Fruit fly (Drosophila melanogaster) whole organism, pupa: ENCODE results near the gene CG2217.
A peak's percentile ranks its signal among the peaks of the same experiment; 100 is the strongest.

Experiments
- CG10348 ChIP-seq: fragments of 200-800 bp; sonication (Bioruptor generic); IDR thresholded peaks from 2 replicates; pipeline ENCODE4 v1.3.6; 2022; ENCODE audit warnings: missing biosample characterization, missing genetic modification characterization
- CG12605 ChIP-seq: fragments of 200-800 bp; sonication (Bioruptor generic); IDR thresholded peaks from 2 replicates; pipeline ENCODE4 v1.3.6; 2022; ENCODE audit warnings: missing biosample characterization, missing genetic modification characterization
- CG13204 ChIP-seq: fragments of 200-800 bp; sonication (Bioruptor generic); optimal IDR thresholded peaks from 2 replicates; lab custom pipeline; 2018; ENCODE audit warnings: missing biosample characterization, mild to moderate bottlenecking, missing genetic modification characterization, moderate library complexity
- CG14655 ChIP-seq: fragments of 200-800 bp; sonication (Bioruptor generic); optimal IDR thresholded peaks from 3 replicates; lab custom pipeline; 2017; ENCODE audit warnings: mild to moderate bottlenecking, missing biosample characterization, missing genetic modification reagents, missing genetic modification characterization
- CG15710 ChIP-seq: fragments of 200-800 bp; sonication (Bioruptor generic); optimal IDR thresholded peaks from 2 replicates; lab custom pipeline; 2018; ENCODE audit warnings: missing biosample characterization, mild to moderate bottlenecking, missing genetic modification characterization, moderate library complexity
- CG17806 ChIP-seq: fragments of 200-800 bp; sonication (Bioruptor generic); optimal IDR thresholded peaks from 2 replicates; lab custom pipeline; 2018; ENCODE audit warnings: missing biosample characterization, mild to moderate bottlenecking, missing genetic modification characterization, moderate library complexity
- CG32121 ChIP-seq: fragments of 200-800 bp; sonication (Bioruptor generic); IDR thresholded peaks from 2 replicates; pipeline ENCODE4 v1.3.6; 2022; ENCODE audit warnings: missing biosample characterization, missing genetic modification characterization
- CG34367 ChIP-seq: fragments of 200-800 bp; sonication (Bioruptor generic); optimal IDR thresholded peaks from 2 replicates; lab custom pipeline; 2018; ENCODE audit warnings: missing biosample characterization, mild to moderate bottlenecking, missing genetic modification characterization
- CG4496 ChIP-seq: fragments of 200-800 bp; sonication (Bioruptor generic); IDR thresholded peaks from 3 replicates; pipeline ENCODE4 v1.3.6; 2022; ENCODE audit warnings: missing biosample characterization, missing genetic modification characterization
- CG8159 ChIP-seq: fragments of 200-800 bp; sonication (Bioruptor generic); optimal IDR thresholded peaks from 3 replicates; lab custom pipeline; 2018; ENCODE audit warnings: missing biosample characterization, mild to moderate bottlenecking, missing genetic modification characterization, moderate library complexity
- CG8301 ChIP-seq: fragments of 200-800 bp; sonication (Bioruptor generic); optimal IDR thresholded peaks from 2 replicates; lab custom pipeline; 2018; ENCODE audit warnings: missing biosample characterization, mild to moderate bottlenecking, missing genetic modification characterization
- CG9948 ChIP-seq: fragments of 200-800 bp; sonication (Bioruptor generic); optimal IDR thresholded peaks from 2 replicates; lab custom pipeline; 2018; ENCODE audit warnings: missing biosample characterization, mild to moderate bottlenecking, missing genetic modification characterization, moderate library complexity
- D1 ChIP-seq: fragments of 200-800 bp; sonication (Bioruptor generic); optimal IDR thresholded peaks from 2 replicates; lab custom pipeline; 2018; ENCODE audit warnings: missing biosample characterization, mild to moderate bottlenecking, missing genetic modification characterization, moderate library complexity
- EcR ChIP-seq: fragments of 200-800 bp; sonication (Bioruptor generic); optimal IDR thresholded peaks from 3 replicates; lab custom pipeline; 2019; ENCODE audit warnings: missing biosample characterization, missing genetic modification characterization, mild to moderate bottlenecking, moderate library complexity, missing genetic modification reagents
- Ets98B ChIP-seq: fragments of 200-800 bp; sonication (Bioruptor generic); IDR thresholded peaks from 2 replicates; pipeline ENCODE4 v1.3.6; 2022; ENCODE audit warnings: missing biosample characterization, missing genetic modification characterization
- Pif1A ChIP-seq: fragments of 200-800 bp; sonication (Bioruptor generic); optimal IDR thresholded peaks from 3 replicates; lab custom pipeline; 2016; ENCODE audit warnings: missing biosample characterization, missing genetic modification characterization
- Pif1B ChIP-seq: fragments of 200-800 bp; sonication (Bioruptor generic); optimal IDR thresholded peaks from 3 replicates; lab custom pipeline; 2016; ENCODE audit warnings: missing biosample characterization, missing genetic modification characterization
- Snoo ChIP-seq: fragments of 200-800 bp; sonication (Bioruptor generic); optimal IDR thresholded peaks from 3 replicates; lab custom pipeline; 2017; ENCODE audit warnings: missing biosample characterization, mild to moderate bottlenecking, missing genetic modification characterization, inconsistent platforms
- fd96Ca ChIP-seq: fragments of 200-800 bp; sonication (Bioruptor generic); IDR thresholded peaks from 3 replicates; pipeline ENCODE4 v1.3.6; 2022; ENCODE audit warnings: missing biosample characterization, missing genetic modification characterization
- gl ChIP-seq: fragments of 200-800 bp; sonication (Bioruptor generic); optimal IDR thresholded peaks from 2 replicates; lab custom pipeline; 2018; ENCODE audit warnings: missing biosample characterization, mild to moderate bottlenecking, missing genetic modification characterization
- rn ChIP-seq: fragments of 200-800 bp; sonication (Bioruptor generic); IDR thresholded peaks from 2 replicates; pipeline ENCODE4 v1.3.6; 2022; ENCODE audit warnings: missing biosample characterization, missing genetic modification characterization

CG2217 gene

dm6 chr3R:30386759-30387437 is 35.9 kb downstream of the CG2217 start:
- TF ChIP-seq CG15710 (tag; lab: Kevin White, UChicago), result no peak
- no peak for TF ChIP-seq CG17806
- no peak for TF ChIP-seq gl (tag; lab: Kevin White, UChicago)
- TF ChIP-seq CG14655 (GFP tag; lab: Kevin White, UChicago), result no peak
- peak; percentile 46 for TF ChIP-seq Ets98B (GFP tag; lab: Robert Waterston, UW)
- peak; percentile 89 for TF ChIP-seq CG4496 (GFP tag; lab: Robert Waterston, UW)
- TF ChIP-seq CG13204 (GFP tag; lab: Kevin White, UChicago), result no peak
- no peak for TF ChIP-seq D1
- TF ChIP-seq CG32121 (GFP tag; lab: Robert Waterston, UW), result no peak
- TF ChIP-seq rn (GFP tag; lab: Robert Waterston, UW), result no peak
- TF ChIP-seq CG9948 (tag; lab: Kevin White, UChicago), result no peak
- TF ChIP-seq CG12605 (GFP tag; lab: Robert Waterston, UW), result no peak; the same call in 1 of the 2 replicates
- TF ChIP-seq Pif1B (GFP tag; lab: Kevin White, UChicago), result peak; percentile 55
- TF ChIP-seq CG8301 (tag; lab: Kevin White, UChicago), result no peak
- TF ChIP-seq fd96Ca, result no peak
- no peak for TF ChIP-seq CG10348 (GFP tag; lab: Robert Waterston, UW)
- TF ChIP-seq Pif1A (GFP tag; lab: Kevin White, UChicago), result peak; percentile 34
- TF ChIP-seq Snoo, result no peak
- TF ChIP-seq CG8159 (tag; lab: Kevin White, UChicago), result peak; percentile 15
- no peak for TF ChIP-seq CG34367 (tag; lab: Kevin White, UChicago)
- peak; percentile 35 for TF ChIP-seq EcR (GFP tag; lab: Kevin White, UChicago)

- TF ChIP-seq CG8301 (tag; lab: Kevin White, UChicago), result no peak
- no peak for TF ChIP-seq fd96Ca
- no peak for TF ChIP-seq CG9948 (tag; lab: Kevin White, UChicago)
- no peak for TF ChIP-seq CG17806
- TF ChIP-seq gl (tag; lab: Kevin White, UChicago), result no peak
- TF ChIP-seq CG13204 (GFP tag; lab: Kevin White, UChicago), result no peak
- no peak for TF ChIP-seq Ets98B (GFP tag; lab: Robert Waterston, UW)
- TF ChIP-seq CG8159 (tag; lab: Kevin White, UChicago), result no peak
- TF ChIP-seq CG34367 (tag; lab: Kevin White, UChicago), result no peak
- TF ChIP-seq CG32121 (GFP tag; lab: Robert Waterston, UW), result no peak
- no peak for TF ChIP-seq Pif1A (GFP tag; lab: Kevin White, UChicago)
- no peak for TF ChIP-seq CG4496 (GFP tag; lab: Robert Waterston, UW)
- TF ChIP-seq CG10348 (GFP tag; lab: Robert Waterston, UW), result no peak
Observed at dm6 chr3R:30385531-30385930, 37.2 kb downstream of the CG2217 start.

dm6 chr3R:30383181-30383580 is 39.6 kb downstream of the CG2217 start:
- no peak for TF ChIP-seq CG4496 (GFP tag; lab: Robert Waterston, UW)
- no peak for TF ChIP-seq CG8159 (tag; lab: Kevin White, UChicago)
- no peak for TF ChIP-seq EcR (GFP tag; lab: Kevin White, UChicago)
- TF ChIP-seq CG17806, result no peak
- TF ChIP-seq Ets98B (GFP tag; lab: Robert Waterston, UW), result no peak
- no peak for TF ChIP-seq CG9948 (tag; lab: Kevin White, UChicago)
- TF ChIP-seq CG13204 (GFP tag; lab: Kevin White, UChicago), result no peak
- no peak for TF ChIP-seq Pif1A (GFP tag; lab: Kevin White, UChicago)
- no peak for TF ChIP-seq gl (tag; lab: Kevin White, UChicago)
- TF ChIP-seq CG8301 (tag; lab: Kevin White, UChicago), result no peak
- TF ChIP-seq CG14655 (GFP tag; lab: Kevin White, UChicago), result no peak
- TF ChIP-seq CG15710 (tag; lab: Kevin White, UChicago), result no peak
- TF ChIP-seq Pif1B (GFP tag; lab: Kevin White, UChicago), result no peak
